Worm (Caenorhabditis elegans) whole organism, L4 larva: ENCODE results near the gene K12H6.5.

Experiments used
- D1046.2 ChIP-seq: fragments of 200-800 bp; sonication (Bioruptor generic); IDR thresholded peaks from 2 replicates; pipeline ENCODE4 v1.3.6; 2022; ENCODE audit warnings: missing genetic modification characterization, missing compliant biosample characterization
- F49E8.2 ChIP-seq: sonication (generic microtip); optimal IDR thresholded peaks from 2 replicates; lab custom pipeline; 2016; ENCODE audit warnings: missing compliant biosample characterization, mild to moderate bottlenecking, missing genetic modification characterization, borderline replicate concordance
- R02D3.7 ChIP-seq: fragments of 150-350 bp; sonication (generic microtip); optimal IDR thresholded peaks from 3 replicates; lab custom pipeline; 2014; ENCODE audit warnings: missing biosample characterization, missing genetic modification characterization
- T20F7.1 ChIP-seq: fragments of 200-800 bp; sonication (Bioruptor generic); optimal IDR thresholded peaks from 2 replicates; lab custom pipeline; 2018; ENCODE audit warnings: mild to moderate bottlenecking, missing genetic modification characterization, missing compliant biosample characterization
- Y105C5A.15 ChIP-seq: fragments of 200-800 bp; sonication (Bioruptor generic); IDR thresholded peaks from 2 replicates; pipeline ENCODE4 v1.3.6; 2022; ENCODE audit warnings: missing genetic modification characterization, missing compliant biosample characterization
- Y5F2A.4 ChIP-seq: fragments of 200-800 bp; sonication (Bioruptor generic); optimal IDR thresholded peaks from 2 replicates; lab custom pipeline; 2018; ENCODE audit warnings: mild to moderate bottlenecking, missing genetic modification characterization, missing compliant biosample characterization
- Y75B8A.6 ChIP-seq: fragments of 200-800 bp; sonication (Bioruptor generic); IDR thresholded peaks from 2 replicates; pipeline ENCODE4 v1.3.6; 2022; ENCODE audit warnings: missing genetic modification reagents, missing genetic modification characterization, missing compliant biosample characterization
- ZK546.5 ChIP-seq, 2 experiments: sonication (generic microtip); optimal IDR thresholded peaks; 2 replicates each; lab custom pipeline; 2017; ENCODE audit warnings: missing biosample characterization in 2 of 2, missing genetic modification characterization in 2 of 2
- aly-2 ChIP-seq: sonication (generic microtip); optimal IDR thresholded peaks from 2 replicates; lab custom pipeline; 2018; ENCODE audit warnings: missing biosample characterization, missing genetic modification characterization
- arid-1 ChIP-seq: fragments of 200-800 bp; sonication (Bioruptor generic); conservative IDR thresholded peaks from 2 replicates; pipeline ENCODE4 v1.3.6; 2022; ENCODE audit warnings: missing genetic modification reagents, missing genetic modification characterization, missing compliant biosample characterization
- ceh-20 ChIP-seq: fragments of 200-800 bp; sonication (Bioruptor generic); IDR thresholded peaks from 2 replicates; pipeline ENCODE4 v1.3.6; 2022; ENCODE audit warnings: missing genetic modification reagents, missing genetic modification characterization, missing compliant biosample characterization
- ceh-32 ChIP-seq: sonication (generic microtip); optimal IDR thresholded peaks from 2 replicates; lab custom pipeline; 2016; ENCODE audit warnings: mild to moderate bottlenecking, missing genetic modification characterization, missing compliant biosample characterization; ENCODE audit not compliant: poor library complexity
- cey-2 ChIP-seq: sonication (generic microtip); optimal IDR thresholded peaks from 3 replicates; lab custom pipeline; 2017; ENCODE audit warnings: missing genetic modification characterization, mild to moderate bottlenecking, missing compliant biosample characterization, antibody characterized with exemption, borderline replicate concordance; ENCODE audit not compliant: insufficient read depth
- daf-16 ChIP-seq, 3 experiments: sonication (generic microtip); optimal IDR thresholded peaks; 2 replicates each; lab custom pipeline; 2016 to 2017; ENCODE audit warnings: missing genetic modification characterization in 3 of 3, missing genetic modification reagents in 3 of 3, mild to moderate bottlenecking in 2 of 3, missing compliant biosample characterization in 2 of 3, missing biosample characterization in 1 of 3, moderate library complexity in 1 of 3
- daf-8 ChIP-seq: fragments of 200-800 bp; sonication (Bioruptor generic); IDR thresholded peaks from 2 replicates; pipeline ENCODE4 v1.3.6; 2022; ENCODE audit warnings: missing genetic modification characterization, missing compliant biosample characterization
- dmd-6 ChIP-seq: fragments of 200-800 bp; sonication (Bioruptor generic); IDR thresholded peaks from 2 replicates; pipeline ENCODE4 v1.3.6; 2022; ENCODE audit warnings: missing genetic modification reagents, missing genetic modification characterization, missing compliant biosample characterization
- dmd-9 ChIP-seq: fragments of 200-800 bp; sonication (Bioruptor generic); IDR thresholded peaks from 2 replicates; pipeline ENCODE4 v1.3.6; 2022; ENCODE audit warnings: missing genetic modification reagents, missing genetic modification characterization, missing compliant biosample characterization
- dve-1 ChIP-seq: sonication (generic microtip); optimal IDR thresholded peaks from 2 replicates; lab custom pipeline; 2017; ENCODE audit warnings: antibody characterized with exemption, mild to moderate bottlenecking, missing genetic modification characterization, missing compliant biosample characterization; ENCODE audit not compliant: insufficient read depth
- egl-27 ChIP-seq: sonication (generic microtip); optimal IDR thresholded peaks from 3 replicates; lab custom pipeline; 2017; ENCODE audit warnings: missing biosample characterization, missing genetic modification reagents, missing genetic modification characterization
- egl-43 ChIP-seq: fragments of 200-800 bp; sonication (Bioruptor generic); IDR thresholded peaks from 2 replicates; pipeline ENCODE4 v1.3.6; 2022; ENCODE audit warnings: missing genetic modification reagents, missing genetic modification characterization, missing compliant biosample characterization
- fkh-10 ChIP-seq: fragments of 150-350 bp; optimal IDR thresholded peaks from 2 replicates; lab custom pipeline; 2014; ENCODE audit warnings: missing biosample characterization, missing genetic modification reagents, missing genetic modification characterization
- fos-1 ChIP-seq: fragments of 150-350 bp; optimal IDR thresholded peaks from 2 replicates; lab custom pipeline; 2014; ENCODE audit warnings: missing biosample characterization, missing genetic modification characterization
- hlh-11 ChIP-seq: fragments of 200-800 bp; sonication (Bioruptor generic); optimal IDR thresholded peaks from 2 replicates; lab custom pipeline; 2018; ENCODE audit warnings: mild to moderate bottlenecking, missing genetic modification characterization, missing compliant biosample characterization
- hmg-1.1 ChIP-seq: fragments of 200-800 bp; sonication (Bioruptor generic); IDR thresholded peaks from 2 replicates; pipeline ENCODE4 v1.3.6; 2022; ENCODE audit warnings: missing genetic modification reagents, missing genetic modification characterization, missing compliant biosample characterization
- jun-1 ChIP-seq: fragments of 150-350 bp; optimal IDR thresholded peaks from 2 replicates; lab custom pipeline; 2014; ENCODE audit warnings: missing biosample characterization, missing genetic modification reagents, missing genetic modification characterization
- lin-1 ChIP-seq: fragments of 200-800 bp; sonication (Bioruptor generic); IDR thresholded peaks from 2 replicates; pipeline ENCODE4 v1.3.6; 2022; ENCODE audit warnings: missing genetic modification reagents, missing genetic modification characterization, missing compliant biosample characterization
- lin-13 ChIP-seq: fragments of 150-350 bp; optimal IDR thresholded peaks from 2 replicates; lab custom pipeline; 2014; ENCODE audit warnings: missing biosample characterization, missing genetic modification reagents, missing genetic modification characterization
- lin-15B ChIP-seq: fragments of 150-350 bp; sonication (generic microtip); optimal IDR thresholded peaks from 3 replicates; lab custom pipeline; 2014; ENCODE audit warnings: missing biosample characterization, missing genetic modification characterization
- lin-29 ChIP-seq: fragments of 200-800 bp; sonication (Bioruptor generic); IDR thresholded peaks from 2 replicates; pipeline ENCODE4 v1.3.6; 2022; ENCODE audit warnings: missing genetic modification reagents, missing genetic modification characterization, missing compliant biosample characterization
- madf-5 ChIP-seq, 2 experiments: fragments of 200-800 bp; sonication (Bioruptor generic); IDR thresholded peaks; 2 replicates each; pipeline ENCODE4 v1.3.6; 2022; ENCODE audit warnings: missing compliant biosample characterization in 2 of 2, missing genetic modification characterization in 2 of 2
- madf-9 ChIP-seq: fragments of 200-800 bp; sonication (Bioruptor generic); conservative IDR thresholded peaks from 2 replicates; pipeline ENCODE4 v1.3.6; 2022; ENCODE audit warnings: missing genetic modification reagents, missing genetic modification characterization, missing compliant biosample characterization
- mep-1 ChIP-seq: fragments of 150-350 bp; sonication (generic microtip); optimal IDR thresholded peaks from 3 replicates; lab custom pipeline; 2014; ENCODE audit warnings: missing biosample characterization, missing genetic modification characterization
- nhr-102 ChIP-seq: sonication (generic microtip); optimal IDR thresholded peaks from 2 replicates; lab custom pipeline; 2016; ENCODE audit warnings: mild to moderate bottlenecking, missing genetic modification characterization, moderate library complexity, missing compliant biosample characterization
- nhr-237 ChIP-seq: sonication (generic microtip); optimal IDR thresholded peaks from 2 replicates; lab custom pipeline; 2017; ENCODE audit warnings: missing biosample characterization, missing genetic modification characterization
- nhr-42 ChIP-seq: fragments of 200-800 bp; sonication (Bioruptor generic); IDR thresholded peaks from 2 replicates; pipeline ENCODE4 v1.3.6; 2022; ENCODE audit warnings: missing genetic modification characterization, missing compliant biosample characterization
- nhr-48 ChIP-seq: sonication (generic microtip); optimal IDR thresholded peaks from 2 replicates; lab custom pipeline; 2016; ENCODE audit warnings: mild to moderate bottlenecking, missing genetic modification characterization, missing compliant biosample characterization
- pha-4 ChIP-seq, 2 experiments: fragments of 150-350 bp in 1 of 2; fragments of 200-800 bp in 1 of 2; sonication (Bioruptor generic) in 1 of 2; IDR thresholded peaks in 1 of 2; optimal IDR thresholded peaks in 1 of 2; 2 replicates each; pipeline versions ENCODE4 v1.3.6 to Lab custom; 2014 to 2022; ENCODE audit warnings: missing genetic modification characterization in 2 of 2, missing genetic modification reagents in 2 of 2, missing biosample characterization in 1 of 2, missing compliant biosample characterization in 1 of 2
- pqm-1 ChIP-seq: sonication (generic microtip); optimal IDR thresholded peaks from 2 replicates; lab custom pipeline; 2017; ENCODE audit warnings: missing biosample characterization, missing genetic modification characterization
- saeg-2 ChIP-seq: fragments of 200-800 bp; sonication (Bioruptor generic); IDR thresholded peaks from 2 replicates; pipeline ENCODE4 v1.3.6; 2022; ENCODE audit warnings: missing genetic modification reagents, missing genetic modification characterization, missing compliant biosample characterization
- sdz-12 ChIP-seq: fragments of 200-800 bp; sonication (Bioruptor generic); optimal IDR thresholded peaks from 2 replicates; lab custom pipeline; 2018; ENCODE audit warnings: mild to moderate bottlenecking, missing genetic modification characterization, missing compliant biosample characterization
- spr-3 ChIP-seq: fragments of 200-800 bp; sonication (Bioruptor generic); optimal IDR thresholded peaks from 2 replicates; lab custom pipeline; 2018; ENCODE audit warnings: mild to moderate bottlenecking, missing genetic modification characterization, missing compliant biosample characterization
- unc-39 ChIP-seq: sonication (generic microtip); optimal IDR thresholded peaks from 2 replicates; lab custom pipeline; 2017; ENCODE audit warnings: missing biosample characterization, missing genetic modification characterization
- vab-7 ChIP-seq: fragments of 200-800 bp; sonication (Bioruptor generic); IDR thresholded peaks from 2 replicates; pipeline ENCODE4 v1.3.6; 2022; ENCODE audit warnings: missing genetic modification reagents, missing genetic modification characterization, missing compliant biosample characterization
- zfp-2 ChIP-seq: sonication (generic microtip); optimal IDR thresholded peaks from 2 replicates; lab custom pipeline; 2016; ENCODE audit warnings: mild to moderate bottlenecking, missing genetic modification characterization, missing compliant biosample characterization
- zfp-3 ChIP-seq: fragments of 200-800 bp; sonication (Bioruptor generic); conservative IDR thresholded peaks from 2 replicates; pipeline ENCODE4 v1.3.6; 2022; ENCODE audit warnings: missing genetic modification reagents, missing genetic modification characterization, missing compliant biosample characterization
- zip-11 ChIP-seq: fragments of 200-800 bp; sonication (Bioruptor generic); IDR thresholded peaks from 2 replicates; pipeline ENCODE4 v1.3.6; 2022; ENCODE audit warnings: missing genetic modification characterization, missing compliant biosample characterization
- zip-2 ChIP-seq: fragments of 150-350 bp; optimal IDR thresholded peaks from 2 replicates; lab custom pipeline; 2014; ENCODE audit warnings: missing biosample characterization, missing genetic modification characterization

Gene K12H6.5

DNA sequence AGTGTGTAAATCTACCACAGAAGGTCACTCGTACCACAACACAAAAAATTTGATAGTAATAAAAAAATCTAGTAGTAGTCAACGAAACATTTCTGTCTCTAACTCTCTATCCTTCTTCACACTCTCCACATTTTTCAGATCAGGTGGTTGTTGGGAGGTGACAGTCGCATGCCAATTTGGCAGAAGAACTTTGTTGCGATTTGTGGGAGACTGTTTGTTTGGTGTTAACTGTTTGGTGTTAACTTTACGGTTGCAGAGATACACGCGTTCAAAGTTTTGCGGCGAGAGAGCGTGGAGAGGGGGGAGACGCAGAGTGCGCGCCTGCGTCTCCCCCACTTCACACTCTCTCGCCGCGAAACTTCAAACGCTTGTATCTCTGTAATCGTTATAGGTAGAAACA is 21.0 kb downstream of the K12H6.5 start (continued):
- TF ChIP-seq mep-1 (tag; lab: Kevin White, UChicago) (no peak), nhr-237 (no peak), saeg-2 (GFP tag; lab: Robert Waterston, UW) (no peak), nhr-42 (GFP tag; lab: Robert Waterston, UW) (no peak), lin-13 (GFP tag; lab: Kevin White, UChicago) (no peak), lin-15B (tag; lab: Kevin White, UChicago) (no peak), dmd-9 (GFP tag; lab: Robert Waterston, UW) (no peak), aly-2 (tag; lab: Kevin White, UChicago) (no peak), dve-1 (tag; lab: Kevin White, UChicago) (peak; percentile 79), egl-27 (tag; lab: Kevin White, UChicago) (no peak), madf-5 (GFP tag; IDR thresholded peaks at IDR 0.05; lab: Robert Waterston, UW) (no peak), sdz-12 (GFP tag; lab: Kevin White, UChicago) (no peak), Y75B8A.6 (GFP tag; lab: Robert Waterston, UW) (no peak), ZK546.5 (tag; optimal IDR thresholded peaks at IDR 0.05; lab: Kevin White, UChicago) (no peak), dmd-6 (GFP tag; lab: Robert Waterston, UW) (peak; percentile 85), Y105C5A.15 (GFP tag; lab: Robert Waterston, UW) (no peak), jun-1 (tag; lab: Kevin White, UChicago) (no peak), lin-1 (GFP tag; lab: Robert Waterston, UW) (0 out of 2 replicates have a peak, but pooled peaks have one; percentile 22), unc-39 (tag; lab: Kevin White, UChicago) (no peak), zip-2 (no peak)

DNA sequence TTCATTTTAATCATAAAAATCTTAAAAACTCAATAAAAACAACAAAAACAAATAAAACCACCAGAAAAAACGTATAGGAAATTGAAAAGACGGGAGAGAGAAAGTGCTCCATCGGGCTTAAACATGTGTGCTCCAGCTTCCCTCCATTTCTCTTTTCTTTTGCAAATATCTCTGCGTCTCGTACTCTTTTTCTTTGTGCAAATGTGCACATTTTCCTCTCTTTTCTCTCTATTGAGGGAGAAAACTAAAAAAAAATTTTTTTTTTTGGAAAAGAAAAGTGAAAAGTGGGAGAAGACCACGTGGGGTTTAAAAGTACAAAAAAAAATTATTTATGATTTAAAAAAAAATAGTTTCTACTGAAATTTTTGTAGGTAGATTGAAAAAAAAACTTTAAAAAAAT is 21.7 kb downstream of the K12H6.5 start:
- TF ChIP-seq cey-2 (tag; lab: Kevin White, UChicago) (no peak), lin-29 (GFP tag; lab: Robert Waterston, UW) (no peak), ceh-32 (tag; lab: Kevin White, UChicago) (no peak), daf-16 (GFP tag; optimal IDR thresholded peaks at IDR 0.05; lab: Kevin White, UChicago) (no peak), daf-16 (tag; optimal IDR thresholded peaks at IDR 0.05; lab: Kevin White, UChicago) (no peak), zfp-3 (GFP tag; lab: Robert Waterston, UW) (no peak), dmd-9 (GFP tag; lab: Robert Waterston, UW) (no peak), egl-43 (GFP tag; lab: Robert Waterston, UW) (no peak), Y5F2A.4 (GFP tag; lab: Kevin White, UChicago) (no peak), arid-1 (no peak), spr-3 (GFP tag; lab: Kevin White, UChicago) (no peak), dmd-6 (GFP tag; lab: Robert Waterston, UW) (peak; percentile 48), hmg-1.1 (GFP tag; lab: Robert Waterston, UW) (no peak), fkh-10 (GFP tag; lab: Kevin White, UChicago) (peak; percentile 1), vab-7 (GFP tag; lab: Robert Waterston, UW) (no peak), D1046.2 (GFP tag; lab: Robert Waterston, UW) (no peak), hlh-11 (tag; lab: Kevin White, UChicago) (peak; percentile 43), madf-5 (GFP tag; IDR thresholded peaks at IDR 0.05; lab: Robert Waterston, UW) (no peak), ZK546.5 (tag; optimal IDR thresholded peaks at IDR 0.05; lab: Kevin White, UChicago) (no peak), F49E8.2 (tag; lab: Kevin White, UChicago) (no peak), madf-9 (GFP tag; lab: Robert Waterston, UW) (no peak), zip-2 (no peak), R02D3.7 (tag; lab: Kevin White, UChicago) (no peak), lin-1 (GFP tag; lab: Robert Waterston, UW) (no peak), zip-11 (GFP tag; lab: Robert Waterston, UW) (no peak), nhr-102 (tag; lab: Kevin White, UChicago) (no peak), dve-1 (tag; lab: Kevin White, UChicago) (no peak), fos-1 (tag; lab: Kevin White, UChicago) (no peak), daf-8 (GFP tag; lab: Robert Waterston, UW) (no peak), nhr-48 (no peak), pqm-1 (no peak), ceh-20 (no peak), mep-1 (tag; lab: Kevin White, UChicago) (peak; percentile 52), T20F7.1 (GFP tag; lab: Kevin White, UChicago) (no peak), zfp-2 (tag; lab: Kevin White, UChicago) (no peak), aly-2 (tag; lab: Kevin White, UChicago) (no peak), pha-4 (GFP tag; IDR thresholded peaks at IDR 0.05; lab: Robert Waterston, UW) (0 out of 2 replicates have a peak, but pooled peaks have one; percentile 20), pha-4 (tag; optimal IDR thresholded peaks at IDR 0.05; lab: Kevin White, UChicago) (no peak)
